Worm (Caenorhabditis elegans) whole organism, L1 larva: Measurements from ENCODE around the gene srd-45.

Experiments used
- C16A3.4 ChIP-seq: fragments of 150-350 bp; optimal IDR thresholded peaks from 2 replicates; lab custom pipeline; 2014; ENCODE audit warnings: missing biosample characterization, missing genetic modification characterization
- Y116A8C.19 ChIP-seq: sonication (generic microtip); optimal IDR thresholded peaks from 2 replicates; lab custom pipeline; 2016; ENCODE audit warnings: missing compliant biosample characterization, missing genetic modification characterization, borderline replicate concordance
- alr-1 ChIP-seq: fragments of 200-800 bp; sonication (Bioruptor generic); optimal IDR thresholded peaks from 2 replicates; lab custom pipeline; 2018; ENCODE audit warnings: borderline replicate concordance, mild to moderate bottlenecking, missing genetic modification characterization, missing compliant biosample characterization
- aly-2 ChIP-seq: fragments of 150-350 bp; optimal IDR thresholded peaks from 2 replicates; lab custom pipeline; 2014; ENCODE audit warnings: missing biosample characterization, missing genetic modification characterization
- ama-1 ChIP-seq: fragments of 150-350 bp; optimal IDR thresholded peaks from 2 replicates; lab custom pipeline; 2014
- ceh-63 ChIP-seq: fragments of 200-800 bp; sonication (Bioruptor generic); optimal IDR thresholded peaks from 2 replicates; lab custom pipeline; 2018; ENCODE audit warnings: mild to moderate bottlenecking, missing genetic modification characterization, missing compliant biosample characterization
- ceh-8 ChIP-seq: fragments of 200-800 bp; sonication (Bioruptor generic); optimal IDR thresholded peaks from 2 replicates; lab custom pipeline; 2018; ENCODE audit warnings: mild to moderate bottlenecking, missing genetic modification characterization, moderate library complexity, missing compliant biosample characterization
- efl-1 ChIP-seq, 4 experiments: fragments of 150-350 bp; optimal IDR thresholded peaks in 3 of 4; peaks in 1 of 4; 1 replicate in 1 of 4; 2 replicates in 3 of 4; lab custom pipeline; 2014; ENCODE audit warnings: missing biosample characterization in 2 of 4, missing genetic modification characterization in 2 of 4, missing genetic modification reagents in 2 of 4
- efl-3 ChIP-seq: fragments of 200-800 bp; sonication (Bioruptor generic); optimal IDR thresholded peaks from 2 replicates; lab custom pipeline; 2018; ENCODE audit warnings: mild to moderate bottlenecking, missing genetic modification characterization, missing compliant biosample characterization
- elt-2 ChIP-seq: sonication (generic microtip); optimal IDR thresholded peaks from 2 replicates; lab custom pipeline; 2016; ENCODE audit warnings: missing genetic modification characterization, mild to moderate bottlenecking, inconsistent platforms, missing compliant biosample characterization, missing genetic modification reagents
- elt-3 ChIP-seq, 6 experiments: fragments of 150-350 bp in 1 of 6; sonication (generic microtip); optimal IDR thresholded peaks; 2 replicates each; lab custom pipeline; 2017 to 2018; ENCODE audit warnings: missing biosample characterization in 6 of 6, missing genetic modification characterization in 6 of 6, inconsistent platforms in 1 of 6
- fkh-4 ChIP-seq: sonication (generic microtip); optimal IDR thresholded peaks from 2 replicates; lab custom pipeline; 2016; ENCODE audit warnings: missing compliant biosample characterization, missing genetic modification characterization, borderline replicate concordance
- fkh-8 ChIP-seq: sonication (generic microtip); optimal IDR thresholded peaks from 2 replicates; lab custom pipeline; 2016; ENCODE audit warnings: mild to moderate bottlenecking, missing genetic modification characterization, missing compliant biosample characterization
- grh-1 ChIP-seq: fragments of 200-800 bp; sonication (Bioruptor generic); IDR thresholded peaks from 2 replicates; pipeline ENCODE4 v1.3.6; 2022; ENCODE audit warnings: missing genetic modification reagents, missing genetic modification characterization, missing compliant biosample characterization
- hpl-2 ChIP-seq: fragments of 150-350 bp; optimal IDR thresholded peaks from 2 replicates; lab custom pipeline; 2014; ENCODE audit warnings: missing biosample characterization, missing genetic modification reagents, missing genetic modification characterization
- isw-1 ChIP-seq: fragments of 200-800 bp; sonication (Bioruptor generic); IDR thresholded peaks from 2 replicates; pipeline ENCODE4 v1.3.6; 2022; ENCODE audit warnings: missing genetic modification characterization, missing compliant biosample characterization
- jun-1 ChIP-seq: fragments of 150-350 bp; optimal IDR thresholded peaks from 2 replicates; lab custom pipeline; 2014; ENCODE audit warnings: missing biosample characterization, missing genetic modification reagents, missing genetic modification characterization
- lin-13 ChIP-seq: fragments of 150-350 bp; optimal IDR thresholded peaks from 2 replicates; lab custom pipeline; 2014; ENCODE audit warnings: missing biosample characterization, missing genetic modification reagents, missing genetic modification characterization
- lin-35 ChIP-seq, 2 experiments: fragments of 150-350 bp; optimal IDR thresholded peaks; 2 replicates each; lab custom pipeline; 2014; ENCODE audit warnings: missing biosample characterization in 2 of 2, missing genetic modification characterization in 2 of 2, missing genetic modification reagents in 2 of 2
- lin-39 ChIP-seq: fragments of 150-350 bp; optimal IDR thresholded peaks from 2 replicates; lab custom pipeline; 2014; ENCODE audit warnings: missing biosample characterization, missing genetic modification reagents, missing genetic modification characterization
- lir-3 ChIP-seq: sonication (generic microtip); optimal IDR thresholded peaks from 2 replicates; lab custom pipeline; 2016; ENCODE audit warnings: mild to moderate bottlenecking, missing genetic modification characterization, moderate library complexity, missing compliant biosample characterization; ENCODE audit not compliant: poor library complexity
- mdl-1 ChIP-seq, 2 experiments: fragments of 150-350 bp; optimal IDR thresholded peaks; 2 replicates each; lab custom pipeline; 2014 to 2017; ENCODE audit warnings: missing biosample characterization in 2 of 2, missing genetic modification characterization in 2 of 2, inconsistent platforms in 1 of 2
- nhr-12 ChIP-seq: sonication (generic microtip); optimal IDR thresholded peaks from 2 replicates; lab custom pipeline; 2017; ENCODE audit warnings: missing biosample characterization, missing genetic modification characterization
- nhr-237 ChIP-seq: fragments of 150-350 bp; optimal IDR thresholded peaks from 2 replicates; lab custom pipeline; 2014; ENCODE audit warnings: missing biosample characterization, missing genetic modification characterization
- nhr-47 ChIP-seq: sonication (generic microtip); optimal IDR thresholded peaks from 2 replicates; lab custom pipeline; 2016; ENCODE audit warnings: mild to moderate bottlenecking, missing genetic modification characterization, moderate library complexity, missing compliant biosample characterization
- nhr-71 ChIP-seq: sonication (generic microtip); optimal IDR thresholded peaks from 2 replicates; lab custom pipeline; 2016; ENCODE audit warnings: mild to moderate bottlenecking, missing genetic modification characterization, moderate library complexity, missing compliant biosample characterization
- nhr-90 ChIP-seq: sonication (generic microtip); optimal IDR thresholded peaks from 2 replicates; lab custom pipeline; 2016; ENCODE audit warnings: mild to moderate bottlenecking, missing genetic modification characterization, missing compliant biosample characterization; ENCODE audit not compliant: poor library complexity
- rnt-1 ChIP-seq: sonication (generic microtip); optimal IDR thresholded peaks from 2 replicates; lab custom pipeline; 2016; ENCODE audit warnings: mild to moderate bottlenecking, missing genetic modification characterization, moderate library complexity, missing compliant biosample characterization
- sptf-1 ChIP-seq: fragments of 150-350 bp; optimal IDR thresholded peaks from 2 replicates; lab custom pipeline; 2014; ENCODE audit warnings: missing biosample characterization, missing genetic modification characterization
- tbx-2 ChIP-seq: sonication (generic microtip); optimal IDR thresholded peaks from 2 replicates; lab custom pipeline; 2016; ENCODE audit warnings: missing genetic modification characterization, missing compliant biosample characterization
- unc-30 ChIP-seq: sonication (generic microtip); optimal IDR thresholded peaks from 2 replicates; lab custom pipeline; 2017; ENCODE audit warnings: missing biosample characterization, missing genetic modification characterization
- unc-62 ChIP-seq: fragments of 150-350 bp; optimal IDR thresholded peaks from 2 replicates; lab custom pipeline; 2014; ENCODE audit warnings: missing biosample characterization, missing genetic modification reagents, missing genetic modification characterization
- vab-15 ChIP-seq: sonication (generic microtip); optimal IDR thresholded peaks from 2 replicates; lab custom pipeline; 2017; ENCODE audit warnings: missing genotype, mild to moderate bottlenecking, missing genetic modification characterization, missing compliant biosample characterization
- ztf-11 ChIP-seq, 2 experiments: sonication (generic microtip); optimal IDR thresholded peaks; 2 replicates each; lab custom pipeline; 2016 to 2017; ENCODE audit warnings: missing genetic modification characterization in 2 of 2, missing biosample characterization in 1 of 2, missing compliant biosample characterization in 1 of 2

The srd-45 gene

DNA sequence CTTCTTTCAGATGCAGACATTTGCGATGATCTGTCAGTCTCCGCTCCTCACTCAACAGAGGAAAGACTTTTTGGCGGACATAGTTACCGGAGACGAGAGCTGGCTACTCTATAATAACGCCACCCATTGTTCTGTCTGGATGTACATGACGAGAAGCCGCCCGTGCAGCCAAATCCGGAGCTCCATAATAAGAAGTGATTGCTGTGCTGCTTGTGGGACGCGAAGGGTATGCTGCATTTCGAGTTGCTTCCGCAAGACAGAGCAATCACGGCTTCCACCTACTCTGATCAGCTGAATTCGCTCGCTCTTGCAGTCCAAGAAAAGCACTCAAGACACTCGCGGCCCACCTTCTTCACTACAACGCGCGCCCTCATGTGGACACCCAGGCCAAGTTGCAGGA lies 15.0 kb upstream of the srd-45 start:
- no peak for TF ChIP-seq mdl-1 (tag; optimal IDR thresholded peaks at IDR 0.05; lab: Kevin White, UChicago)
- TF ChIP-seq fkh-4 (tag; lab: Kevin White, UChicago) = no peak
- no peak for TF ChIP-seq Y116A8C.19 (tag; lab: Kevin White, UChicago)
- no peak for TF ChIP-seq tbx-2 (tag; lab: Kevin White, UChicago)
- TF ChIP-seq ztf-11 (tag; optimal IDR thresholded peaks at IDR 0.05; lab: Kevin White, UChicago) = no peak
- no peak for TF ChIP-seq efl-1 (optimal IDR thresholded peaks at IDR 0.05; lab: Kevin White, UChicago)
- no peak for TF ChIP-seq efl-1 (GFP tag; optimal IDR thresholded peaks at IDR 0.05 in 1 of 2; lab: Kevin White, UChicago)
- TF ChIP-seq vab-15 (tag; lab: Kevin White, UChicago) = no peak
- no peak for TF ChIP-seq jun-1 (tag; lab: Kevin White, UChicago)
- no peak for TF ChIP-seq lin-13 (GFP tag; lab: Kevin White, UChicago)
- no peak for TF ChIP-seq elt-3 (tag; optimal IDR thresholded peaks at IDR 0.05; lab: Kevin White, UChicago)
- TF ChIP-seq rnt-1 (tag; lab: Kevin White, UChicago) = no peak

ce11 chrX:12314395-12314794 lies 14.4 kb upstream of the srd-45 start:
- TF ChIP-seq sptf-1 = no peak
- TF ChIP-seq elt-2 (tag; lab: Kevin White, UChicago) = peak; percentile 5

DNA sequence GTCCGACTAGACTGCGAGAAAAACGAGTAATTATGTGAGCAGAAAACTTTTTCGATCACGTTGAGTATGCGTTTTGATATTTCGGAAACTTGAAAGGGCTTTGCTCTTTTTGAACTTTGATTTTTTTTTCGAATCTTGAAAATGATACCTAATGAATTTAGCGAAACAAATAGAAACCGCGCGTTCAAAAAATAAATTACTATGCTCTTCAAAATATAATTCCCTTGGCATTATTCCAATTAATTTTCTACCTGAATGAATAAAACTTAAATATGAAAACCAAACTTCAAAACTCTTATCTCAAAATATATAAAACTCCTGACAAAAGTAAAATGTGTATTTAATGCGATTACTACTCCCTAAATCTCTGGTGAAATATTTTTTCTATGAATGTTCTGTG lies 13.5 kb upstream of the srd-45 start, which contains the start of gene xtr-2:
Gene xtr-2 (plus strand): TSS at position 301 of the 400 bp plus-strand sequence.
- TF ChIP-seq nhr-237 (tag; lab: Kevin White, UChicago) (no peak), hpl-2 (GFP tag; lab: Kevin White, UChicago) (no peak), ceh-8 (GFP tag; lab: Kevin White, UChicago) (no peak), aly-2 (tag; lab: Kevin White, UChicago) (no peak), grh-1 (GFP tag; lab: Robert Waterston, UW) (no peak), C16A3.4 (tag; lab: Kevin White, UChicago) (no peak), alr-1 (tag; lab: Kevin White, UChicago) (no peak), nhr-47 (tag; lab: Kevin White, UChicago) (no peak), Y116A8C.19 (tag; lab: Kevin White, UChicago) (no peak)
- TF ChIP-seq, all 84 proteins: peak for 0

- TF ChIP-seq ama-1 (lab: Kevin White, UChicago) (no peak), rnt-1 (tag; lab: Kevin White, UChicago) (no peak), isw-1 (GFP tag; lab: Robert Waterston, UW) (no peak), nhr-71 (tag; lab: Kevin White, UChicago) (no peak), ceh-63 (GFP tag; lab: Kevin White, UChicago) (no peak), unc-30 (tag; lab: Kevin White, UChicago) (no peak), alr-1 (tag; lab: Kevin White, UChicago) (no peak), tbx-2 (tag; lab: Kevin White, UChicago) (no peak), efl-1 (optimal IDR thresholded peaks at IDR 0.05; lab: Kevin White, UChicago) (no peak), efl-1 (GFP tag; optimal IDR thresholded peaks at IDR 0.05 in 1 of 2; lab: Kevin White, UChicago) (no peak), lin-39 (tag; lab: Kevin White, UChicago) (no peak), nhr-12 (tag; lab: Kevin White, UChicago) (no peak), mdl-1 (tag; optimal IDR thresholded peaks at IDR 0.05; lab: Kevin White, UChicago) (no peak), vab-15 (tag; lab: Kevin White, UChicago) (no peak), unc-62 (GFP tag; lab: Kevin White, UChicago) (no peak), lin-35 (GFP tag; optimal IDR thresholded peaks at IDR 0.05; lab: Kevin White, UChicago) (no peak), fkh-8 (no peak), nhr-90 (tag; lab: Kevin White, UChicago) (no peak), efl-3 (GFP tag; lab: Kevin White, UChicago) (no peak), lir-3 (tag; lab: Kevin White, UChicago) (no peak)
- TF ChIP-seq, all 84 proteins: peak for 0
Measured at ce11 chrX:12317560-12317959, 11.2 kb upstream of the srd-45 start.
